Worm (Caenorhabditis elegans) whole organism, L4 larva: Measurements from ENCODE around the gene sel-1.

Experiments
- F49E8.2 ChIP-seq: sonication (generic microtip); optimal IDR thresholded peaks from 2 replicates; lab custom pipeline; 2016; ENCODE audit warnings: missing compliant biosample characterization, mild to moderate bottlenecking, missing genetic modification characterization, borderline replicate concordance
- T20F7.1 ChIP-seq: fragments of 200-800 bp; sonication (Bioruptor generic); optimal IDR thresholded peaks from 2 replicates; lab custom pipeline; 2018; ENCODE audit warnings: mild to moderate bottlenecking, missing genetic modification characterization, missing compliant biosample characterization
- T26A8.4 ChIP-seq: fragments of 200-800 bp; sonication (Bioruptor generic); IDR thresholded peaks from 2 replicates; pipeline ENCODE4 v1.3.6; 2022; ENCODE audit warnings: missing genetic modification characterization, missing compliant biosample characterization
- Y48G9A.11 ChIP-seq: fragments of 200-800 bp; sonication (Bioruptor generic); IDR thresholded peaks from 2 replicates; pipeline ENCODE4 v1.3.6; 2022; ENCODE audit warnings: missing genetic modification reagents, missing genetic modification characterization, missing compliant biosample characterization
- ZK337.2 ChIP-seq: fragments of 200-800 bp; sonication (Bioruptor generic); IDR thresholded peaks from 2 replicates; pipeline ENCODE4 v1.3.6; 2022; ENCODE audit warnings: missing genetic modification reagents, missing genetic modification characterization, missing compliant biosample characterization
- aha-1 ChIP-seq: fragments of 150-350 bp; peaks from one replicate; lab custom pipeline; 2014; ENCODE audit warnings: missing biosample characterization, missing genetic modification characterization
- aly-2 ChIP-seq: sonication (generic microtip); optimal IDR thresholded peaks from 2 replicates; lab custom pipeline; 2018; ENCODE audit warnings: missing biosample characterization, missing genetic modification characterization
- ama-1 ChIP-seq: fragments of 150-350 bp; optimal IDR thresholded peaks from 2 replicates; lab custom pipeline; 2014; ENCODE audit warnings: inconsistent platforms, mixed read lengths
- ceh-62 ChIP-seq: sonication (generic microtip); optimal IDR thresholded peaks from 2 replicates; lab custom pipeline; 2017; ENCODE audit warnings: missing biosample characterization, missing genetic modification characterization
- daf-19 ChIP-seq: fragments of 200-800 bp; sonication (Bioruptor generic); conservative IDR thresholded peaks from 2 replicates; pipeline ENCODE4 v1.3.6; 2022; ENCODE audit warnings: missing genetic modification characterization, missing compliant biosample characterization
- dmd-6 ChIP-seq: fragments of 200-800 bp; sonication (Bioruptor generic); IDR thresholded peaks from 2 replicates; pipeline ENCODE4 v1.3.6; 2022; ENCODE audit warnings: missing genetic modification reagents, missing genetic modification characterization, missing compliant biosample characterization
- dve-1 ChIP-seq: sonication (generic microtip); optimal IDR thresholded peaks from 2 replicates; lab custom pipeline; 2017; ENCODE audit warnings: antibody characterized with exemption, mild to moderate bottlenecking, missing genetic modification characterization, missing compliant biosample characterization; ENCODE audit not compliant: insufficient read depth
- egl-27 ChIP-seq: sonication (generic microtip); optimal IDR thresholded peaks from 3 replicates; lab custom pipeline; 2017; ENCODE audit warnings: missing biosample characterization, missing genetic modification reagents, missing genetic modification characterization
- hif-1 ChIP-seq, 2 experiments: sonication (generic microtip); optimal IDR thresholded peaks; 2 replicates each; lab custom pipeline; 2016 to 2017; ENCODE audit warnings: missing compliant biosample characterization in 2 of 2, missing genetic modification characterization in 2 of 2, missing genetic modification reagents in 2 of 2, missing genotype in 2 of 2, mild to moderate bottlenecking in 1 of 2
- hlh-11 ChIP-seq: fragments of 200-800 bp; sonication (Bioruptor generic); optimal IDR thresholded peaks from 2 replicates; lab custom pipeline; 2018; ENCODE audit warnings: mild to moderate bottlenecking, missing genetic modification characterization, missing compliant biosample characterization
- hlh-30 ChIP-seq: sonication (generic microtip); optimal IDR thresholded peaks from 2 replicates; lab custom pipeline; 2017; ENCODE audit warnings: antibody characterized with exemption, mild to moderate bottlenecking, missing genetic modification characterization, missing compliant biosample characterization; ENCODE audit not compliant: insufficient read depth
- hmg-1.1 ChIP-seq: fragments of 200-800 bp; sonication (Bioruptor generic); IDR thresholded peaks from 2 replicates; pipeline ENCODE4 v1.3.6; 2022; ENCODE audit warnings: missing genetic modification reagents, missing genetic modification characterization, missing compliant biosample characterization
- lsy-2 ChIP-seq, 2 experiments: fragments of 150-350 bp in 1 of 2; sonication (generic microtip) in 1 of 2; optimal IDR thresholded peaks; 2 replicates each; lab custom pipeline; 2014 to 2017; ENCODE audit warnings: missing biosample characterization in 2 of 2, missing genetic modification characterization in 2 of 2
- mdl-1 ChIP-seq, 2 experiments: fragments of 150-350 bp in 1 of 2; sonication (generic microtip) in 1 of 2; optimal IDR thresholded peaks; 2 replicates each; lab custom pipeline; 2014 to 2017; ENCODE audit warnings: missing biosample characterization in 2 of 2, missing genetic modification characterization in 2 of 2
- mdt-29 ChIP-seq: fragments of 200-800 bp; sonication (Bioruptor generic); IDR thresholded peaks from 2 replicates; pipeline ENCODE4 v1.3.6; 2022; ENCODE audit warnings: missing genetic modification reagents, missing genetic modification characterization, missing compliant biosample characterization
- mes-2 ChIP-seq: sonication (generic microtip); optimal IDR thresholded peaks from 2 replicates; lab custom pipeline; 2016; ENCODE audit warnings: missing genotype, mild to moderate bottlenecking, missing genetic modification characterization, missing compliant biosample characterization; ENCODE audit not compliant: poor library complexity, severe bottlenecking
- nhr-10 ChIP-seq: fragments of 150-350 bp; optimal IDR thresholded peaks from 2 replicates; lab custom pipeline; 2014; ENCODE audit warnings: missing biosample characterization, missing genetic modification characterization
- nhr-102 ChIP-seq: sonication (generic microtip); optimal IDR thresholded peaks from 2 replicates; lab custom pipeline; 2016; ENCODE audit warnings: mild to moderate bottlenecking, missing genetic modification characterization, moderate library complexity, missing compliant biosample characterization
- nhr-237 ChIP-seq: sonication (generic microtip); optimal IDR thresholded peaks from 2 replicates; lab custom pipeline; 2017; ENCODE audit warnings: missing biosample characterization, missing genetic modification characterization
- nhr-25 ChIP-seq: sonication (generic microtip); optimal IDR thresholded peaks from 2 replicates; lab custom pipeline; 2017; ENCODE audit warnings: missing genetic modification characterization, mild to moderate bottlenecking, missing compliant biosample characterization, antibody characterized with exemption, moderate library complexity, borderline replicate concordance; ENCODE audit not compliant: insufficient read depth
- nhr-28 ChIP-seq: fragments of 150-350 bp; optimal IDR thresholded peaks from 2 replicates; lab custom pipeline; 2014; ENCODE audit warnings: missing biosample characterization, missing genetic modification characterization
- nhr-42 ChIP-seq: fragments of 200-800 bp; sonication (Bioruptor generic); IDR thresholded peaks from 2 replicates; pipeline ENCODE4 v1.3.6; 2022; ENCODE audit warnings: missing genetic modification characterization, missing compliant biosample characterization
- pqm-1 ChIP-seq: sonication (generic microtip); optimal IDR thresholded peaks from 2 replicates; lab custom pipeline; 2017; ENCODE audit warnings: missing biosample characterization, missing genetic modification characterization
- rbr-2 ChIP-seq: sonication (generic microtip); optimal IDR thresholded peaks from 2 replicates; lab custom pipeline; 2016; ENCODE audit warnings: missing genotype, missing genetic modification characterization, missing compliant biosample characterization
- sdz-12 ChIP-seq: fragments of 200-800 bp; sonication (Bioruptor generic); optimal IDR thresholded peaks from 2 replicates; lab custom pipeline; 2018; ENCODE audit warnings: mild to moderate bottlenecking, missing genetic modification characterization, missing compliant biosample characterization
- set-16 ChIP-seq: fragments of 200-800 bp; sonication (Bioruptor generic); IDR thresholded peaks from 2 replicates; pipeline ENCODE4 v1.3.6; 2022; ENCODE audit warnings: missing genetic modification reagents, missing genetic modification characterization, missing compliant biosample characterization
- snpc-1.2 ChIP-seq: fragments of 200-800 bp; sonication (Bioruptor generic); IDR thresholded peaks from 2 replicates; pipeline ENCODE4 v1.3.6; 2022; ENCODE audit warnings: missing genetic modification reagents, missing genetic modification characterization, missing compliant biosample characterization
- tag-97 ChIP-seq: fragments of 200-800 bp; sonication (Bioruptor generic); IDR thresholded peaks from 2 replicates; pipeline ENCODE4 v1.3.6; 2022; ENCODE audit warnings: missing genetic modification characterization, missing compliant biosample characterization
- unc-62 ChIP-seq, 3 experiments: fragments of 150-350 bp in 1 of 3; sonication (generic microtip); optimal IDR thresholded peaks in 2 of 3; peaks in 1 of 3; 1 replicate in 1 of 3; 2 replicates in 2 of 3; lab custom pipeline; 2014 to 2017; ENCODE audit warnings: missing biosample characterization in 3 of 3, missing genetic modification characterization in 3 of 3, missing genetic modification reagents in 3 of 3, missing genotype in 1 of 3
- zfp-2 ChIP-seq: sonication (generic microtip); optimal IDR thresholded peaks from 2 replicates; lab custom pipeline; 2016; ENCODE audit warnings: mild to moderate bottlenecking, missing genetic modification characterization, missing compliant biosample characterization
- zip-2 ChIP-seq: fragments of 150-350 bp; optimal IDR thresholded peaks from 2 replicates; lab custom pipeline; 2014; ENCODE audit warnings: missing biosample characterization, missing genetic modification characterization

sel-1 gene

DNA sequence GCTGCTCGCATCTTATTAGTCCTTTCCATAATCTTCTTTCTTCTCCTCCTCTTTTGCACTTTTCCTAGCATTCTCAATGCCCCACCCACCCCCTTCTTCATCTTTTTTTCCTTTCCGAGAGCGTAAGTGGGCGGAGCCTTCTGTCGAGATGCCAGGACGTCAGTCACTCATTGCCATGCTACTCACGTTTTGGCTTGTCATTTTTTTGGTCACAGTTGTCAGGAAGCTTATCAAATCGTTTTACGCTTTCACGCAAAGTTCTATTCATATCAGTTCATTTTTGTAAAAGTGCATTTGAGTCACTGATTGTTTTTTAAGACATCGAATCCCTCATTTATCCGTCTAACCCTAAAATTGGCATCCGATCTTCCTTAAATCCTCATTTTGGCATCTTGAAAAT lies 20.5 kb upstream of the sel-1 start (continued):
- TF ChIP-seq egl-27, result no peak
- no peak for TF ChIP-seq hmg-1.1 (GFP tag; lab: Robert Waterston, UW)
- no peak for TF ChIP-seq zfp-2 (tag; lab: Kevin White, UChicago)
- TF ChIP-seq F49E8.2 (tag; lab: Kevin White, UChicago), result no peak
- TF ChIP-seq set-16 (GFP tag; lab: Robert Waterston, UW), result no peak
- TF ChIP-seq hlh-11 (tag; lab: Kevin White, UChicago), result peak; percentile 33
- no peak for TF ChIP-seq zip-2
- TF ChIP-seq nhr-10 (tag; lab: Kevin White, UChicago), result no peak
- TF ChIP-seq dve-1 (tag; lab: Kevin White, UChicago), result peak; percentile 27
- TF ChIP-seq pqm-1 (tag; lab: Kevin White, UChicago), result peak; percentile 20
- TF ChIP-seq nhr-102 (tag; lab: Kevin White, UChicago), result no peak
- TF ChIP-seq nhr-42 (GFP tag; lab: Robert Waterston, UW), result no peak
- TF ChIP-seq aha-1, result peak; percentile 34
- TF ChIP-seq Y48G9A.11, result no peak
- TF ChIP-seq ZK337.2, result no peak
- TF ChIP-seq hlh-30 (tag; lab: Kevin White, UChicago), result peak; percentile 3
- no peak for TF ChIP-seq T26A8.4
- no peak for TF ChIP-seq snpc-1.2
- no peak for TF ChIP-seq nhr-237 (tag; lab: Kevin White, UChicago)
- peak; percentile 43; the same call in 1 of the 2 replicates for TF ChIP-seq dmd-6 (GFP tag; lab: Robert Waterston, UW)
- TF ChIP-seq mdt-29 (GFP tag; lab: Robert Waterston, UW), result no peak
- TF ChIP-seq, all 104 proteins: peak for 13

DNA sequence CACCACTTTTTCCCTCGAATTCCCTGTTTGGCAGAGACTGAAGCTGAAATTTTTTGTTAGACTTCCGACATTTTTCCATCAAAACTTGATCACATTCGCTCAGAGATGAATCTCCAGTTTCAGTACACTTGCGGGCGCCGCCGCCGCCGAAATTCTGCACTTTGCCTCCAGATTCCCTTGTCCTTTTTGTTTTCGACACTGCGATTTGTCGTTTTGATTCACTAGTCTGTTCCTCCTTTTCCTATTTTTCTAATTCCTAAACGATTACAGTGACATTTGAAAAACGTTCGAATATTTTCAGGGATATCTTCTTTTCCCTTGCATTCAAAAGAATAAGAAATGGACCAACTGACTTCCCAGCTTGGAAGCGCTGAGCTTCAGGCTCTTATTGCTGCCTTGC lies 19.8 kb upstream of the sel-1 start, which contains the start of gene F45D3.2:
Gene F45D3.2, plus strand, starts transcription at position 301 of the 400 bp plus-strand sequence.
- no peak for TF ChIP-seq pqm-1 (tag; lab: Kevin White, UChicago)
- peak; percentile 29 for TF ChIP-seq aha-1

- TF ChIP-seq nhr-42 (GFP tag; lab: Robert Waterston, UW) (no peak), unc-62 (GFP tag; optimal IDR thresholded peaks at IDR 0.05 in 1 of 2; lab: Kevin White, UChicago) (peak in 1 of 2 experiments; percentile 98), unc-62 (tag; optimal IDR thresholded peaks at IDR 0.05; lab: Kevin White, UChicago) (no peak)
- TF ChIP-seq, all 104 proteins: peak for 1
Observed at ce11 chrV:12541207-12541606, 19.3 kb upstream of the sel-1 start.

ce11 chrV:12542683-12543319 lies 17.7 kb upstream of the sel-1 start:
- TF ChIP-seq nhr-10 (tag; lab: Kevin White, UChicago) (peak; percentile 71), rbr-2 (peak; percentile 22), hif-1 (tag; optimal IDR thresholded peaks at IDR 0.05; lab: Kevin White, UChicago) (no peak), hlh-30 (tag; lab: Kevin White, UChicago) (peak; percentile 32), sdz-12 (no peak), nhr-28 (tag; lab: Kevin White, UChicago) (peak; percentile 17), unc-62 (GFP tag; optimal IDR thresholded peaks at IDR 0.05 in 1 of 2; lab: Kevin White, UChicago) (peak in 1 of 2 experiments; percentile 99), unc-62 (tag; optimal IDR thresholded peaks at IDR 0.05; lab: Kevin White, UChicago) (no peak), aha-1 (peak; percentile 65), ceh-62 (tag; lab: Kevin White, UChicago) (no peak), mes-2 (peak; percentile 47), lsy-2 (tag; optimal IDR thresholded peaks at IDR 0.05; lab: Kevin White, UChicago) (peak in 1 of 2 experiments; percentile 50), tag-97 (GFP tag; lab: Robert Waterston, UW) (no peak), hlh-11 (tag; lab: Kevin White, UChicago) (peak; percentile 46), daf-19 (GFP tag; lab: Robert Waterston, UW) (no peak), ama-1 (lab: Kevin White, UChicago) (peak; percentile 53), T20F7.1 (GFP tag; lab: Kevin White, UChicago) (no peak), nhr-25 (tag; lab: Kevin White, UChicago) (peak; percentile 8), mdl-1 (tag; optimal IDR thresholded peaks at IDR 0.05; lab: Kevin White, UChicago) (peak in 1 of 2 experiments; percentile 38), aly-2 (tag; lab: Kevin White, UChicago) (no peak), nhr-102 (tag; lab: Kevin White, UChicago) (peak; percentile 4)
